Worm (Caenorhabditis elegans) whole organism, late embryonic: ENCODE data around the gene zhit-1.

Source experiments
- C08G9.2 ChIP-seq: sonication (generic microtip); optimal IDR thresholded peaks from 2 replicates; lab custom pipeline; 2016; ENCODE audit warnings: mild to moderate bottlenecking, missing genetic modification characterization, moderate library complexity, missing compliant biosample characterization
- F13H6.1 ChIP-seq: sonication (generic microtip); optimal IDR thresholded peaks from 2 replicates; lab custom pipeline; 2016; ENCODE audit warnings: missing genetic modification characterization, missing compliant biosample characterization
- K09A11.1 ChIP-seq: sonication (generic microtip); optimal IDR thresholded peaks from 2 replicates; lab custom pipeline; 2017; ENCODE audit warnings: antibody characterized with exemption, mild to moderate bottlenecking, missing genetic modification characterization, missing compliant biosample characterization; ENCODE audit not compliant: insufficient read depth
- Y22D7AL.16 ChIP-seq: sonication (generic microtip); optimal IDR thresholded peaks from 2 replicates; lab custom pipeline; 2016; ENCODE audit warnings: missing genetic modification characterization, missing compliant biosample characterization
- ahr-1 ChIP-seq: sonication (generic microtip); optimal IDR thresholded peaks from 2 replicates; lab custom pipeline; 2016; ENCODE audit warnings: missing genetic modification characterization, missing compliant biosample characterization
- ceh-2 ChIP-seq: sonication (generic microtip); optimal IDR thresholded peaks from 2 replicates; lab custom pipeline; 2016; ENCODE audit warnings: missing genotype, missing genetic modification characterization, missing compliant biosample characterization
- ceh-22 ChIP-seq: sonication (generic microtip); optimal IDR thresholded peaks from 2 replicates; lab custom pipeline; 2017; ENCODE audit warnings: missing biosample characterization, missing genetic modification characterization
- ceh-24 ChIP-seq: sonication (generic microtip); optimal IDR thresholded peaks from 2 replicates; lab custom pipeline; 2016; ENCODE audit warnings: mild to moderate bottlenecking, missing genetic modification characterization, missing compliant biosample characterization
- ceh-48 ChIP-seq: sonication (generic microtip); optimal IDR thresholded peaks from 2 replicates; lab custom pipeline; 2016; ENCODE audit warnings: missing genetic modification characterization, inconsistent platforms, missing compliant biosample characterization
- ceh-6 ChIP-seq: fragments of 200-800 bp; sonication (Bioruptor generic); optimal IDR thresholded peaks from 2 replicates; lab custom pipeline; 2018; ENCODE audit warnings: mild to moderate bottlenecking, missing genetic modification characterization, missing compliant biosample characterization
- che-1 ChIP-seq: sonication (generic microtip); optimal IDR thresholded peaks from 2 replicates; lab custom pipeline; 2016; ENCODE audit warnings: mild to moderate bottlenecking, missing genetic modification characterization, missing compliant biosample characterization
- dmd-4 ChIP-seq: sonication (generic microtip); optimal IDR thresholded peaks from 2 replicates; lab custom pipeline; 2016; ENCODE audit warnings: borderline replicate concordance, missing genetic modification characterization, missing compliant biosample characterization
- elt-2 ChIP-seq: sonication (generic microtip); optimal IDR thresholded peaks from 2 replicates; lab custom pipeline; 2016; ENCODE audit warnings: missing genetic modification reagents, missing genetic modification characterization, missing compliant biosample characterization
- elt-4 ChIP-seq: sonication (generic microtip); optimal IDR thresholded peaks from 2 replicates; lab custom pipeline; 2016; ENCODE audit warnings: missing genetic modification characterization, missing compliant biosample characterization
- fkh-6 ChIP-seq: sonication (generic microtip); optimal IDR thresholded peaks from 2 replicates; lab custom pipeline; 2016; ENCODE audit warnings: missing genetic modification characterization, missing compliant biosample characterization
- gmeb-2 ChIP-seq: sonication (generic microtip); optimal IDR thresholded peaks from 2 replicates; lab custom pipeline; 2016; ENCODE audit warnings: missing genetic modification characterization, inconsistent platforms, missing compliant biosample characterization
- hlh-13 ChIP-seq: fragments of 200-800 bp; sonication (Bioruptor generic); optimal IDR thresholded peaks from 2 replicates; lab custom pipeline; 2018; ENCODE audit warnings: mild to moderate bottlenecking, missing genetic modification characterization, missing compliant biosample characterization
- hlh-30 ChIP-seq: sonication (generic microtip); optimal IDR thresholded peaks from 2 replicates; lab custom pipeline; 2017; ENCODE audit warnings: antibody characterized with exemption, missing genetic modification characterization, missing compliant biosample characterization; ENCODE audit not compliant: insufficient read depth
- hlh-8 ChIP-seq: sonication (generic microtip); optimal IDR thresholded peaks from 2 replicates; lab custom pipeline; 2016; ENCODE audit warnings: missing genotype, missing genetic modification characterization, missing compliant biosample characterization
- lim-6 ChIP-seq: sonication (generic microtip); optimal IDR thresholded peaks from 2 replicates; lab custom pipeline; 2016; ENCODE audit warnings: missing genetic modification characterization, missing compliant biosample characterization
- lin-11 ChIP-seq: fragments of 200-800 bp; sonication (Bioruptor generic); optimal IDR thresholded peaks from 2 replicates; lab custom pipeline; 2018; ENCODE audit warnings: mild to moderate bottlenecking, missing genetic modification characterization, missing compliant biosample characterization
- madf-2 ChIP-seq: sonication (generic microtip); optimal IDR thresholded peaks from 2 replicates; lab custom pipeline; 2017; ENCODE audit warnings: missing genetic modification characterization, missing compliant biosample characterization
- nhr-11 ChIP-seq: fragments of 150-350 bp; optimal IDR thresholded peaks from 2 replicates; lab custom pipeline; 2014; ENCODE audit warnings: missing biosample characterization, missing genetic modification characterization
- nhr-232 ChIP-seq: sonication (generic microtip); optimal IDR thresholded peaks from 2 replicates; lab custom pipeline; 2016; ENCODE audit warnings: missing genetic modification characterization, missing compliant biosample characterization
- odd-2 ChIP-seq: sonication (generic microtip); optimal IDR thresholded peaks from 2 replicates; lab custom pipeline; 2017; ENCODE audit warnings: antibody characterized with exemption, mild to moderate bottlenecking, missing genetic modification characterization, missing compliant biosample characterization
- pag-3 ChIP-seq: sonication (generic microtip); optimal IDR thresholded peaks from 2 replicates; lab custom pipeline; 2016; ENCODE audit warnings: missing compliant biosample characterization, missing genetic modification characterization, borderline replicate concordance
- pqm-1 ChIP-seq: sonication (generic microtip); optimal IDR thresholded peaks from 2 replicates; lab custom pipeline; 2016; ENCODE audit warnings: missing genetic modification characterization, missing compliant biosample characterization
- rnt-1 ChIP-seq: sonication (generic microtip); optimal IDR thresholded peaks from 2 replicates; lab custom pipeline; 2016; ENCODE audit warnings: missing genetic modification characterization, missing compliant biosample characterization
- sdc-2 ChIP-seq: sonication (generic microtip); optimal IDR thresholded peaks from 2 replicates; lab custom pipeline; 2016; ENCODE audit warnings: missing genotype, missing genetic modification characterization, missing compliant biosample characterization
- sox-4 ChIP-seq: sonication (generic microtip); optimal IDR thresholded peaks from 2 replicates; lab custom pipeline; 2017; ENCODE audit warnings: mild to moderate bottlenecking, missing genetic modification characterization, inconsistent platforms, missing compliant biosample characterization
- tbx-7 ChIP-seq: sonication (generic microtip); optimal IDR thresholded peaks from 2 replicates; lab custom pipeline; 2016; ENCODE audit warnings: missing genotype, missing genetic modification characterization, missing compliant biosample characterization
- ttx-3 ChIP-seq: sonication (generic microtip); optimal IDR thresholded peaks from 2 replicates; lab custom pipeline; 2016; ENCODE audit warnings: missing genetic modification reagents, missing genetic modification characterization, missing compliant biosample characterization
- unc-86 ChIP-seq: sonication (generic microtip); optimal IDR thresholded peaks from 2 replicates; lab custom pipeline; 2016; ENCODE audit warnings: missing genetic modification characterization, missing compliant biosample characterization
- zip-5 ChIP-seq: sonication (generic microtip); optimal IDR thresholded peaks from 2 replicates; lab custom pipeline; 2016; ENCODE audit warnings: missing genetic modification characterization, missing compliant biosample characterization

zhit-1 gene

DNA sequence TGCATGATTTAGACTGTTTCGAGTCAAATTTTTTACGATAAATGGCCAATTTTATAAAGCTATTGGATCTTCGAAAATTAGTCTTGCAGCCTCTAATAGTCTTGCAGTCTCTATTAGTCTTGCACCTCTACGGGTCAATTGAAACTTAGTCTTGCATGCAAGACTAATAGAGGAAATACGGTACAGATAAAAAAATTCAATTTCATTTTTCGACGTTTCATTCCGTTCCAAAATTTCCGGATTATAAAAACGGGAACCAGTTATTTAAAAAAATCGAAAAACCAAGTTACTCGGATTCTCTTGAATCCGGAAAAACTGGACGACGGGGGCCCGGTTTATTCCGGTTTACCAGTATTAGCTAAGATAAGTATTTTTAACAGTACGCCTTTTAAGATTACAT is 25.0 kb upstream of the zhit-1 start, which contains the start of gene M03E7.1:
TSS of gene M03E7.1 (plus strand) at position 301 of the 400 bp plus-strand sequence.
- TF ChIP-seq pag-3 (tag; lab: Kevin White, UChicago): no peak
- TF ChIP-seq ahr-1 (tag; lab: Kevin White, UChicago): no peak
- TF ChIP-seq odd-2 (tag; lab: Kevin White, UChicago): no peak
- TF ChIP-seq F13H6.1: no peak
- TF ChIP-seq unc-86 (tag; lab: Kevin White, UChicago): no peak
- TF ChIP-seq rnt-1 (tag; lab: Kevin White, UChicago): no peak
- TF ChIP-seq Y22D7AL.16 (tag; lab: Kevin White, UChicago): no peak
- no peak for TF ChIP-seq lim-6 (tag; lab: Kevin White, UChicago)
- no peak for TF ChIP-seq hlh-8 (tag; lab: Kevin White, UChicago)
- no peak for TF ChIP-seq elt-4 (tag; lab: Kevin White, UChicago)
- no peak for TF ChIP-seq sdc-2
- TF ChIP-seq ceh-22: no peak
- no peak for TF ChIP-seq elt-2 (tag; lab: Kevin White, UChicago)
- TF ChIP-seq, all 69 proteins: peak for 0

ce11 chrV:5620040-5620439 is 23.7 kb upstream of the zhit-1 start, which contains the start of gene memb-2:
Gene memb-2 (minus strand): TSS chrV:5620140.
- TF ChIP-seq C08G9.2 (no peak), nhr-11 (tag; lab: Kevin White, UChicago) (no peak)

ce11 chrV:5619372-5619771 is 23.0 kb upstream of the zhit-1 start:
- TF ChIP-seq pag-3 (tag; lab: Kevin White, UChicago) (no peak), elt-4 (tag; lab: Kevin White, UChicago) (no peak), F13H6.1 (no peak), K09A11.1 (tag; lab: Kevin White, UChicago) (no peak)

DNA sequence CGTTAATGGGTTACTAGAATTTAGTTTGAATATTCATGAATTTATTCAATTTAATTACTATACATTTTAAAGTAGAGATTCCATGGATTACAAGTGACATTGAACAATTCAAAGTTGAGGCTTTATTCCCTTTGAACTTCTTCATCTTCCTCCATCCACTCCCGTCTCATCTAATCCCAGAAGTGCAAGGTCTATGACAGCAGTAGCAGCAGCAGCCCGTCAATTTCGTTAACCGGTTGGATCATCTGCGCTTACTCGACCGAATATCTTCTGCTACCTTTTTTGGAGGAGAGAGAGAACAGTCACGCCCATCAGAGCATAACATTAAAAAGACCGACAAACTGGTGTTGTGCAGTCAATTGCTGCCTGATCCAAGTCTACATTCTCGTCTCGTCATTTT is 20.9 kb upstream of the zhit-1 start, which contains the start of gene M03E7.2:
TSS of gene M03E7.2 (plus strand) at position 301 of the 400 bp plus-strand sequence.
- TF ChIP-seq nhr-232 (no peak), ttx-3 (tag; lab: Kevin White, UChicago) (no peak), tbx-7 (tag; lab: Kevin White, UChicago) (no peak), hlh-30 (tag; lab: Kevin White, UChicago) (no peak), lin-11 (tag; lab: Kevin White, UChicago) (no peak), che-1 (tag; lab: Kevin White, UChicago) (no peak), odd-2 (tag; lab: Kevin White, UChicago) (no peak), dmd-4 (tag; lab: Kevin White, UChicago) (no peak), sdc-2 (no peak), fkh-6 (tag; lab: Kevin White, UChicago) (no peak), K09A11.1 (tag; lab: Kevin White, UChicago) (no peak), ceh-24 (tag; lab: Kevin White, UChicago) (no peak), pqm-1 (no peak), ceh-6 (GFP tag; lab: Kevin White, UChicago) (no peak), hlh-13 (no peak), sox-4 (tag; lab: Kevin White, UChicago) (no peak), elt-2 (tag; lab: Kevin White, UChicago) (no peak), zip-5 (tag; lab: Kevin White, UChicago) (no peak)

ce11 chrV:5614724-5615123 is 18.4 kb upstream of the zhit-1 start, which contains the start of gene M03E7.3:
Gene M03E7.3 (plus strand): TSS chrV:5615024.
- TF ChIP-seq zip-5 (tag; lab: Kevin White, UChicago) (no peak), gmeb-2 (tag; lab: Kevin White, UChicago) (no peak), madf-2 (tag; lab: Kevin White, UChicago) (no peak), ceh-48 (no peak), hlh-13 (no peak), ceh-2 (tag; lab: Kevin White, UChicago) (no peak), K09A11.1 (tag; lab: Kevin White, UChicago) (no peak), ceh-22 (no peak), lim-6 (tag; lab: Kevin White, UChicago) (no peak)
- TF ChIP-seq, all 69 proteins: peak for 0
